Worm (Caenorhabditis elegans) whole organism, young adult: Measurements from ENCODE around the gene mxl-1.

Experiments
- F37B4.10 ChIP-seq: fragments of 200-800 bp; sonication (Bioruptor generic); IDR thresholded peaks from 2 replicates; pipeline ENCODE4 v1.3.6; 2022; ENCODE audit warnings: missing genetic modification characterization, missing compliant biosample characterization
- ceh-27 ChIP-seq: fragments of 200-800 bp; sonication (Bioruptor generic); optimal IDR thresholded peaks from 2 replicates; lab custom pipeline; 2018; ENCODE audit warnings: mild to moderate bottlenecking, missing genetic modification characterization, moderate library complexity, missing compliant biosample characterization
- dpl-1 ChIP-seq: fragments of 150-350 bp; optimal IDR thresholded peaks from 2 replicates; lab custom pipeline; 2014; ENCODE audit warnings: missing biosample characterization, missing genetic modification reagents, missing genetic modification characterization
- madf-10 ChIP-seq: sonication (generic microtip); optimal IDR thresholded peaks from 2 replicates; lab custom pipeline; 2016; ENCODE audit warnings: mild to moderate bottlenecking, missing genetic modification characterization, missing compliant biosample characterization
- madf-8 ChIP-seq: fragments of 200-800 bp; sonication (Bioruptor generic); conservative IDR thresholded peaks from 2 replicates; pipeline ENCODE4 v1.3.6; 2022; ENCODE audit warnings: missing genetic modification reagents, missing genetic modification characterization, missing compliant biosample characterization
- mes-4 ChIP-seq: sonication (generic microtip); optimal IDR thresholded peaks from 2 replicates; lab custom pipeline; 2016; ENCODE audit warnings: missing genotype, missing genetic modification characterization, missing compliant biosample characterization

DNA sequence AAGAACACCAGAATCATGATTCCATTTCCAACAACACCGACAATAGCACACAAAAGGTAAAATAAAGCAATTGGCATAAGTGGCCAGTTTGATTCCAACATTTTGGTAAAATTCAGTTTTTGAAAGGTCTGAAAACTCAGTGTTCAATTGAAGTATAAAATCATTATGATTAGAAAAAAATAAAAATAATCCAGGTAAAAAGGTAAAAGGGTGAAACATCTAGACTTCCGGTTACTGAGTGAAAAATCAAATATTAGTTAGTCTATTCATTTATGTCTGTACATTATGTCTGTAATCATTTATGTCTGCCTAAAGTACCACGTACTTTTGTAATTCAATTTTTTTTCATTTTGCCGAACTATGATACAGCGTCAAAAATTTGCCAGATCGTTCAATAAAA, 10.3 kb downstream of the mxl-1 start, which contains the start of gene srsx-31:
- TF ChIP-seq madf-10 = no peak
- no peak for TF ChIP-seq ceh-27
- no peak for TF ChIP-seq madf-8 (GFP tag; lab: Robert Waterston, UW)
- TF ChIP-seq mes-4 (tag; lab: Kevin White, UChicago) = no peak
- TF ChIP-seq dpl-1 (GFP tag; lab: Kevin White, UChicago) = no peak
- no peak for TF ChIP-seq F37B4.10 (GFP tag; lab: Robert Waterston, UW)
